Worm (Caenorhabditis elegans) whole organism, young adult: ENCODE results near the gene cdr-4.

Experiments
- B0336.3 ChIP-seq: fragments of 200-800 bp; sonication (Bioruptor generic); IDR thresholded peaks from 2 replicates; pipeline ENCODE4 v1.3.6; 2022; ENCODE audit warnings: missing genetic modification characterization, missing compliant biosample characterization
- C17E4.6 ChIP-seq: fragments of 200-800 bp; sonication (Bioruptor generic); IDR thresholded peaks from 2 replicates; pipeline ENCODE4 v1.3.6; 2022; ENCODE audit warnings: missing genetic modification reagents, missing genetic modification characterization, missing compliant biosample characterization
- F33H1.4 ChIP-seq: fragments of 200-800 bp; sonication (Bioruptor generic); IDR thresholded peaks from 2 replicates; pipeline ENCODE4 v1.3.6; 2022; ENCODE audit warnings: missing genetic modification reagents, missing genetic modification characterization, missing compliant biosample characterization
- F57A8.1 ChIP-seq: fragments of 200-800 bp; sonication (Bioruptor generic); optimal IDR thresholded peaks from 2 replicates; lab custom pipeline; 2018; ENCODE audit warnings: mild to moderate bottlenecking, missing genetic modification characterization, moderate library complexity, missing compliant biosample characterization
- Y56A3A.18 ChIP-seq: fragments of 200-800 bp; sonication (Bioruptor generic); IDR thresholded peaks from 2 replicates; pipeline ENCODE4 v1.3.6; 2022; ENCODE audit warnings: missing genetic modification reagents, missing genetic modification characterization, missing compliant biosample characterization
- Y95B8A.8 ChIP-seq: fragments of 200-800 bp; sonication (Bioruptor generic); IDR thresholded peaks from 2 replicates; pipeline ENCODE4 v1.3.6; 2022; ENCODE audit warnings: missing genetic modification reagents, missing genetic modification characterization, missing compliant biosample characterization
- ama-1 ChIP-seq, 3 experiments: fragments of 150-350 bp in 1 of 3; sonication (generic microtip) in 2 of 3; optimal IDR thresholded peaks; 2 replicates each; lab custom pipeline; 2014 to 2018; ENCODE audit warnings: missing biosample characterization in 2 of 3, missing genetic modification characterization in 2 of 3, missing genetic modification reagents in 2 of 3
- attf-3 ChIP-seq: fragments of 200-800 bp; sonication (Bioruptor generic); conservative IDR thresholded peaks from 2 replicates; pipeline ENCODE4 v1.3.6; 2022; ENCODE audit warnings: missing genetic modification reagents, missing genetic modification characterization, missing compliant biosample characterization
- attf-6 ChIP-seq: fragments of 200-800 bp; sonication (Bioruptor generic); IDR thresholded peaks from 2 replicates; pipeline ENCODE4 v1.3.6; 2022; ENCODE audit warnings: missing genetic modification reagents, missing genetic modification characterization, missing compliant biosample characterization
- bed-1 ChIP-seq: fragments of 200-800 bp; sonication (Bioruptor generic); IDR thresholded peaks from 2 replicates; pipeline ENCODE4 v1.3.6; 2022; ENCODE audit warnings: missing genetic modification reagents, missing genetic modification characterization, missing compliant biosample characterization
- cebp-1 ChIP-seq, 2 experiments: fragments of 200-800 bp in 1 of 2; sonication (Bioruptor generic) in 1 of 2; sonication (generic microtip) in 1 of 2; IDR thresholded peaks in 1 of 2; optimal IDR thresholded peaks in 1 of 2; 2 replicates each; pipeline versions ENCODE4 v1.3.6 to Lab custom; 2017 to 2022; ENCODE audit warnings: missing compliant biosample characterization in 2 of 2, missing genetic modification characterization in 2 of 2, mild to moderate bottlenecking in 1 of 2, missing genetic modification reagents in 1 of 2, moderate library complexity in 1 of 2
- ceh-100 ChIP-seq: fragments of 200-800 bp; sonication (Bioruptor generic); IDR thresholded peaks from 2 replicates; pipeline ENCODE4 v1.3.6; 2022; ENCODE audit warnings: missing genetic modification reagents, missing genetic modification characterization, missing compliant biosample characterization
- ceh-58 ChIP-seq: fragments of 200-800 bp; sonication (Bioruptor generic); IDR thresholded peaks from 2 replicates; pipeline ENCODE4 v1.3.6; 2022; ENCODE audit warnings: missing genetic modification characterization, missing compliant biosample characterization
- dpl-1 ChIP-seq: fragments of 150-350 bp; optimal IDR thresholded peaks from 2 replicates; lab custom pipeline; 2014; ENCODE audit warnings: missing biosample characterization, missing genetic modification reagents, missing genetic modification characterization
- efl-1 ChIP-seq: fragments of 150-350 bp; optimal IDR thresholded peaks from 2 replicates; lab custom pipeline; 2014; ENCODE audit warnings: missing biosample characterization, missing genetic modification reagents, missing genetic modification characterization
- egl-18 ChIP-seq: fragments of 200-800 bp; sonication (Bioruptor generic); IDR thresholded peaks from 2 replicates; pipeline ENCODE4 v1.3.6; 2022; ENCODE audit warnings: missing genetic modification reagents, missing genetic modification characterization, missing compliant biosample characterization
- fkh-3 ChIP-seq: sonication (generic microtip); optimal IDR thresholded peaks from 2 replicates; lab custom pipeline; 2016; ENCODE audit warnings: mild to moderate bottlenecking, missing genetic modification characterization, missing compliant biosample characterization
- gei-17 ChIP-seq: fragments of 200-800 bp; sonication (Bioruptor generic); optimal IDR thresholded peaks from 2 replicates; lab custom pipeline; 2018; ENCODE audit warnings: mild to moderate bottlenecking, missing genetic modification characterization, missing compliant biosample characterization
- hlh-26 ChIP-seq: fragments of 200-800 bp; sonication (Bioruptor generic); conservative IDR thresholded peaks from 2 replicates; pipeline ENCODE4 v1.3.6; 2022; ENCODE audit warnings: missing genetic modification reagents, missing genetic modification characterization, missing compliant biosample characterization
- hmg-1.2 ChIP-seq: fragments of 200-800 bp; sonication (Bioruptor generic); IDR thresholded peaks from 2 replicates; pipeline ENCODE4 v1.3.6; 2022; ENCODE audit warnings: missing genetic modification reagents, missing genetic modification characterization, missing compliant biosample characterization
- hmg-20 ChIP-seq: fragments of 200-800 bp; sonication (Bioruptor generic); IDR thresholded peaks from 2 replicates; pipeline ENCODE4 v1.3.6; 2022; ENCODE audit warnings: missing genetic modification reagents, missing genetic modification characterization, missing compliant biosample characterization
- lin-40 ChIP-seq: sonication (generic microtip); optimal IDR thresholded peaks from 2 replicates; lab custom pipeline; 2016; ENCODE audit warnings: missing genetic modification characterization, mild to moderate bottlenecking, missing compliant biosample characterization, missing genotype, missing genetic modification reagents
- lin-54 ChIP-seq: fragments of 200-800 bp; sonication (Bioruptor generic); optimal IDR thresholded peaks from 2 replicates; lab custom pipeline; 2018; ENCODE audit warnings: mild to moderate bottlenecking, missing genetic modification characterization, missing compliant biosample characterization
- lsl-1 ChIP-seq: fragments of 200-800 bp; sonication (Bioruptor generic); optimal IDR thresholded peaks from 2 replicates; lab custom pipeline; 2018; ENCODE audit warnings: mild to moderate bottlenecking, missing genetic modification characterization, moderate library complexity, missing compliant biosample characterization
- madf-6 ChIP-seq: fragments of 200-800 bp; sonication (Bioruptor generic); IDR thresholded peaks from 2 replicates; pipeline ENCODE4 v1.3.6; 2022; ENCODE audit warnings: missing genetic modification reagents, missing genetic modification characterization, missing compliant biosample characterization
- nfya-2 ChIP-seq: fragments of 200-800 bp; sonication (Bioruptor generic); IDR thresholded peaks from 2 replicates; pipeline ENCODE4 v1.3.6; 2022; ENCODE audit warnings: missing genetic modification reagents, missing genetic modification characterization, missing compliant biosample characterization
- nfyb-1 ChIP-seq: fragments of 200-800 bp; sonication (Bioruptor generic); IDR thresholded peaks from 2 replicates; pipeline ENCODE4 v1.3.6; 2022; ENCODE audit warnings: missing genetic modification reagents, missing genetic modification characterization, missing compliant biosample characterization
- nhr-27 ChIP-seq: fragments of 200-800 bp; sonication (Bioruptor generic); optimal IDR thresholded peaks from 2 replicates; lab custom pipeline; 2018; ENCODE audit warnings: mild to moderate bottlenecking, missing genetic modification characterization, moderate library complexity, missing compliant biosample characterization
- nhr-80 ChIP-seq: sonication (generic microtip); optimal IDR thresholded peaks from 2 replicates; lab custom pipeline; 2016; ENCODE audit warnings: missing genetic modification characterization, missing compliant biosample characterization
- pbrm-1 ChIP-seq: fragments of 200-800 bp; sonication (Bioruptor generic); IDR thresholded peaks from 2 replicates; pipeline ENCODE4 v1.3.6; 2022; ENCODE audit warnings: missing genetic modification reagents, missing genetic modification characterization, missing compliant biosample characterization
- rcor-1 ChIP-seq: fragments of 200-800 bp; sonication (Bioruptor generic); IDR thresholded peaks from 2 replicates; pipeline ENCODE4 v1.3.6; 2022; ENCODE audit warnings: missing genetic modification reagents, missing genetic modification characterization, missing compliant biosample characterization
- rec-8 ChIP-seq, 2 experiments: sonication (generic microtip); optimal IDR thresholded peaks; 2 replicates each; lab custom pipeline; 2016; ENCODE audit warnings: mild to moderate bottlenecking in 2 of 2, missing genetic modification characterization in 2 of 2, missing genetic modification reagents in 2 of 2, missing genotype in 2 of 2, missing biosample characterization in 1 of 2, missing compliant biosample characterization in 1 of 2, moderate library complexity in 1 of 2
- repo-1 ChIP-seq: sonication (generic microtip); optimal IDR thresholded peaks from 2 replicates; lab custom pipeline; 2017; ENCODE audit warnings: mild to moderate bottlenecking, missing genetic modification characterization, missing compliant biosample characterization
- sdz-38 ChIP-seq: sonication (generic microtip); optimal IDR thresholded peaks from 2 replicates; lab custom pipeline; 2016; ENCODE audit warnings: missing genotype, missing genetic modification characterization, missing compliant biosample characterization
- somi-1 ChIP-seq: fragments of 200-800 bp; sonication (Bioruptor generic); optimal IDR thresholded peaks from 2 replicates; lab custom pipeline; 2018; ENCODE audit warnings: mild to moderate bottlenecking, missing genetic modification characterization, missing compliant biosample characterization
- unc-130 ChIP-seq: sonication (generic microtip); optimal IDR thresholded peaks from 2 replicates; lab custom pipeline; 2016; ENCODE audit warnings: missing genetic modification reagents, missing genetic modification characterization, missing compliant biosample characterization
- ztf-25 ChIP-seq: fragments of 200-800 bp; sonication (Bioruptor generic); IDR thresholded peaks from 2 replicates; pipeline ENCODE4 v1.3.6; 2022; ENCODE audit warnings: missing genetic modification reagents, missing genetic modification characterization, missing compliant biosample characterization

The cdr-4 gene

DNA sequence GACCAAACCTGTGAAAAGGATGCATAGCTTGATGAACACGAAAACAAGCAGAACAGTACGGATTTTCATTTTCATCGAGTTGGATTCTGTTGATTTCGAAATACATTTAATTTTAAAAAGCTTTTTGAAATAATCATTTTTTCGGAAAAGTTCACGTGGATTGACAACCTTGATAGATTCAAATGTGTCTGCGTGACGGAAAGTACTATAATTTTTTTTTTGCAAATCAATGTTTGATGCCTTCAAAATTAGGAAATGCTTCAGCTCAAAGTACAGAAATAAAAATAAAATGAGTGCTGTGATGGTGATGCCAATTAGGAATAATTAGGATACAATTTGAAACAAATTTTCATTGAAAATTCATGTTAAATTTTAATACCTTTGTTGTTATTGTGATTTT, 12.4 kb upstream of the cdr-4 start, which contains the start of gene C54D10.4:
Gene C54D10.4, minus strand, starts transcription at position 101 of the 400 bp plus-strand sequence.
- TF ChIP-seq hmg-20 (GFP tag; lab: Robert Waterston, UW) (no peak), nhr-27 (tag; lab: Kevin White, UChicago) (no peak), pbrm-1 (GFP tag; lab: Robert Waterston, UW) (no peak)
- TF ChIP-seq, all 124 proteins: peak for 0

DNA sequence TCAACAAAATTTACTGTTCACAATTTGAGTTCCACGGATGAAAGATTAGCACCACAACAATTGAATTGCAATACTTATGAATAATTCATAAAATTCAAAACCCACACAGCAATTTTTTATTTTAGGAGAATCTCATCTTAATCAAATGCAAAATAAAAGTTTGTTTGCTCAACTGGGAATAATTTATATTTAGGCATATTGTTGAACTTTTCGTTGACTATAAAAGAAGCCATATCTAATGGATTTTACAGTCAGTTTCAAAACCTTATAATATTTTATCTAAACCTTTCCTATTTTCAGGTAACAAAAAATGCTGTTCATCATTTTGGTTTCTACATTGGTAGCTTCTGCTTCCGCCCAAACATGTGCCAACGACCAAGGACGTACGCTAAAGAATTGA, 9.9 kb upstream of the cdr-4 start, which contains the start of gene C54D10.3:
Gene C54D10.3, plus strand, starts transcription at position 301 of the 400 bp plus-strand sequence.
- TF ChIP-seq ceh-100, result no peak
- TF ChIP-seq lin-54 (GFP tag; lab: Kevin White, UChicago), result no peak
- no peak for TF ChIP-seq unc-130 (GFP tag; lab: Kevin White, UChicago)
- TF ChIP-seq hlh-26 (GFP tag; lab: Robert Waterston, UW), result no peak
- no peak for TF ChIP-seq ztf-25 (GFP tag; lab: Robert Waterston, UW)
- TF ChIP-seq F57A8.1 (GFP tag; lab: Kevin White, UChicago), result no peak
- TF ChIP-seq gei-17, result no peak

DNA sequence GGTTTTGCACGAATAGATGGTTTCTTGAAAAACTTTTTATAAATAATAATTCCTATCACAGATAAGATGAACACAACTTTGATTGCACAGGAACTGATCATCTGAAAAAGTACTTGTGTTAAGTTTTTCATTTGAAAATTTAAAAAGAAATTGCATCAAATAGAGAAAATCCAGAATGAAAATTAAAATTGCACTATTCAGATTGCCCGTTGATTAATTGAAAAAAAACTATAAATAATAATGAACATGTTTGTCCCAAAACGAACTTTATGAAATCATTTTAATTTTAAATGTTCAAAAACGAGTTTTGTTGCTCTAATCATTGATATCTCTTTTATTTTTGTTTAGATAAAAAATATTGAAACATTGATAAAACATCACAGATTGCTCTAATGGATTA, 8.9 kb upstream of the cdr-4 start, which contains the start of gene cdr-3:
Gene cdr-3, minus strand, starts transcription at position 101 of the 400 bp plus-strand sequence.
- TF ChIP-seq ama-1 (optimal IDR thresholded peaks at IDR 0.05; lab: Kevin White, UChicago) (no peak), ama-1 (GFP tag; optimal IDR thresholded peaks at IDR 0.05; lab: Kevin White, UChicago) (no peak), nfyb-1 (GFP tag; lab: Robert Waterston, UW) (no peak), Y56A3A.18 (GFP tag; lab: Robert Waterston, UW) (no peak), fkh-3 (tag; lab: Kevin White, UChicago) (no peak), bed-1 (GFP tag; lab: Robert Waterston, UW) (no peak), repo-1 (tag; lab: Kevin White, UChicago) (no peak), somi-1 (GFP tag; lab: Kevin White, UChicago) (no peak), lsl-1 (GFP tag; lab: Kevin White, UChicago) (no peak), Y95B8A.8 (GFP tag; lab: Robert Waterston, UW) (no peak), attf-3 (GFP tag; lab: Robert Waterston, UW) (no peak), dpl-1 (GFP tag; lab: Kevin White, UChicago) (no peak), sdz-38 (no peak), attf-6 (GFP tag; lab: Robert Waterston, UW) (no peak), egl-18 (GFP tag; lab: Robert Waterston, UW) (no peak), rec-8 (tag; optimal IDR thresholded peaks at IDR 0.05; lab: Kevin White, UChicago) (no peak), hmg-1.2 (no peak), efl-1 (GFP tag; lab: Kevin White, UChicago) (no peak)

DNA sequence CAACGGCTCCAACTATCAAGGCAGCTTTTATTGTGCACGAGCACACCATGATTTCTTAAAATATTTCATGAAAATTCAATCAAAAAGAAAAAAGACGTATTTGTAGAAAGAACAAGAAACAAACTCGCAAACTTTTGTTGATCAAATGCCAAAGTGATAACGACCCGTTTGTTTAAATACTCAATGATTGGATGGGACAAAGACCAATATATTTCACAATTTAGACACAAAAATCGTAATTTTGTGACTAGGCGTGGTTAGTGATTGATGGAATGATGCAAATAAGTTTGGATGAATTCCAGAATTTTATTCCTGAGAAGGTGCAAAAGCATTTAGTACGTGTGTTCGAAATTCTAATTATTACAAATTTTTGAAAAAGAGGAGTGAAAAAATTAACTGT, 7.2 kb upstream of the cdr-4 start, which contains the start of gene cdr-2:
Gene cdr-2, minus strand, starts transcription at position 54 of the 400 bp plus-strand sequence.
- no peak for TF ChIP-seq B0336.3 (GFP tag; lab: Robert Waterston, UW)
- peak; percentile 47; the same call in 1 of the 2 replicates for TF ChIP-seq cebp-1 (GFP tag; IDR thresholded peaks at IDR 0.05; lab: Robert Waterston, UW)
- no peak for TF ChIP-seq cebp-1 (tag; optimal IDR thresholded peaks at IDR 0.05; lab: Kevin White, UChicago)
- no peak for TF ChIP-seq sdz-38
- no peak for TF ChIP-seq rcor-1
- no peak for TF ChIP-seq madf-6
- TF ChIP-seq nfya-2 (GFP tag; lab: Robert Waterston, UW), result no peak
- TF ChIP-seq nfyb-1 (GFP tag; lab: Robert Waterston, UW), result no peak
- no peak for TF ChIP-seq C17E4.6 (GFP tag; lab: Robert Waterston, UW)
- peak; percentile 73 for TF ChIP-seq nhr-80 (tag; lab: Kevin White, UChicago)
- TF ChIP-seq gei-17, result no peak
- TF ChIP-seq F33H1.4 (GFP tag; lab: Robert Waterston, UW), result no peak
- no peak for TF ChIP-seq lin-40
- TF ChIP-seq ceh-58 (GFP tag; lab: Robert Waterston, UW), result no peak
